Worm (Caenorhabditis elegans) whole organism, young adult: Measurements from ENCODE around the gene ZK742.6.

ENCODE experiments used
- T07F8.4 ChIP-seq: sonication (generic microtip); optimal IDR thresholded peaks from 2 replicates; lab custom pipeline; 2016; ENCODE audit warnings: mild to moderate bottlenecking, missing genetic modification characterization, moderate library complexity, missing compliant biosample characterization
- egrh-3 ChIP-seq: fragments of 200-800 bp; sonication (Bioruptor generic); IDR thresholded peaks from 2 replicates; pipeline ENCODE4 v1.3.6; 2022; ENCODE audit warnings: missing genetic modification reagents, missing genetic modification characterization, missing compliant biosample characterization
- ets-4 ChIP-seq: fragments of 200-800 bp; sonication (Bioruptor generic); optimal IDR thresholded peaks from 2 replicates; lab custom pipeline; 2018; ENCODE audit warnings: mild to moderate bottlenecking, missing genetic modification characterization, missing compliant biosample characterization
- mel-28 ChIP-seq: sonication (generic microtip); optimal IDR thresholded peaks from 2 replicates; lab custom pipeline; 2016; ENCODE audit warnings: borderline replicate concordance, mild to moderate bottlenecking, missing genetic modification characterization, missing compliant biosample characterization
- nfya-1 ChIP-seq: sonication (generic microtip); optimal IDR thresholded peaks from 2 replicates; lab custom pipeline; 2017; ENCODE audit warnings: antibody characterized with exemption, missing compliant biosample characterization, missing genetic modification characterization, borderline replicate concordance; ENCODE audit not compliant: insufficient read depth
- pha-4 ChIP-seq: fragments of 150-350 bp; sonication (generic microtip); optimal IDR thresholded peaks from 2 replicates; lab custom pipeline; 2014; ENCODE audit warnings: missing biosample characterization, missing genetic modification reagents, missing genetic modification characterization
- rpc-1 ChIP-seq, 2 experiments: fragments of 150-350 bp in 1 of 2; sonication (generic microtip) in 1 of 2; optimal IDR thresholded peaks; 2 replicates each; lab custom pipeline; 2014 to 2018; ENCODE audit warnings: missing biosample characterization in 1 of 2, missing genetic modification characterization in 1 of 2, missing genetic modification reagents in 1 of 2, missing genotype in 1 of 2
- sea-2 ChIP-seq: fragments of 200-800 bp; sonication (Bioruptor generic); IDR thresholded peaks from 2 replicates; pipeline ENCODE4 v1.3.6; 2022; ENCODE audit warnings: missing genetic modification characterization, missing compliant biosample characterization
- snpc-4 ChIP-seq, 5 experiments: fragments of 150-350 bp in 1 of 5; sonication (generic microtip) in 4 of 5; optimal IDR thresholded peaks; 2 replicates each; lab custom pipeline; 2014 to 2018; ENCODE audit warnings: missing genetic modification characterization in 5 of 5, missing biosample characterization in 3 of 5, antibody characterized with exemption in 2 of 5, mild to moderate bottlenecking in 2 of 5, missing compliant biosample characterization in 2 of 5, missing genotype in 2 of 5, moderate library complexity in 2 of 5, missing genetic modification reagents in 1 of 5
- tbp1 ChIP-seq: fragments of 200-800 bp; sonication (Bioruptor generic); optimal IDR thresholded peaks from 2 replicates; lab custom pipeline; 2018; ENCODE audit warnings: mild to moderate bottlenecking, missing genetic modification characterization, missing compliant biosample characterization
- unc-62 ChIP-seq: fragments of 150-350 bp; optimal IDR thresholded peaks from 2 replicates; lab custom pipeline; 2014; ENCODE audit warnings: missing biosample characterization, missing genetic modification reagents, missing genetic modification characterization
- zfh-2 ChIP-seq: fragments of 200-800 bp; sonication (Bioruptor generic); conservative IDR thresholded peaks from 2 replicates; pipeline ENCODE4 v1.3.6; 2022; ENCODE audit warnings: missing genetic modification reagents, missing genetic modification characterization, missing compliant biosample characterization

- no peak for TF ChIP-seq snpc-4 (GFP tag; optimal IDR thresholded peaks at IDR 0.05; lab: Kevin White, UChicago)
- no peak for TF ChIP-seq snpc-4 (tag; optimal IDR thresholded peaks at IDR 0.05; lab: Kevin White, UChicago)
- no peak for TF ChIP-seq T07F8.4
- no peak for TF ChIP-seq tbp1 (GFP tag; lab: Kevin White, UChicago)
- TF ChIP-seq nfya-1 (tag; lab: Kevin White, UChicago): no peak
- TF ChIP-seq rpc-1 (optimal IDR thresholded peaks at IDR 0.05; lab: Kevin White, UChicago): no peak
- no peak for TF ChIP-seq rpc-1 (tag; optimal IDR thresholded peaks at IDR 0.05; lab: Kevin White, UChicago)
- no peak for TF ChIP-seq zfh-2 (GFP tag; lab: Robert Waterston, UW)
- no peak for TF ChIP-seq unc-62
- TF ChIP-seq sea-2 (GFP tag; lab: Robert Waterston, UW): no peak
- TF ChIP-seq pha-4 (tag; lab: Kevin White, UChicago): no peak
- TF ChIP-seq egrh-3: no peak
- TF ChIP-seq mel-28: no peak
- no peak for TF ChIP-seq ets-4
Measured at ce11 chrV:7826362-7826761, 11.6 kb upstream of the ZK742.6 start.
